Fruit fly (Drosophila melanogaster) whole organism, embryonic: ENCODE data around the gene Nse4.

Experiments
- Atf-2 ChIP-seq: fragments of 200-800 bp; sonication (Bioruptor generic); optimal IDR thresholded peaks from 2 replicates; lab custom pipeline; 2016; ENCODE audit warnings: missing biosample characterization, missing genetic modification characterization
- Atf3 ChIP-seq: fragments of 200-800 bp; sonication (Bioruptor generic); optimal IDR thresholded peaks from 3 replicates; lab custom pipeline; 2016; ENCODE audit warnings: missing biosample characterization, missing genetic modification characterization
- Awh ChIP-seq: fragments of 200-800 bp; sonication (Bioruptor generic); IDR thresholded peaks from 2 replicates; pipeline ENCODE4, ENCODE4 v1.3.6; 2022; ENCODE audit warnings: missing biosample characterization, missing genetic modification characterization
- CG10565 ChIP-seq: fragments of 200-800 bp; sonication (Bioruptor generic); optimal IDR thresholded peaks from 3 replicates; lab custom pipeline; 2016; ENCODE audit warnings: missing biosample characterization, mild to moderate bottlenecking, missing genetic modification characterization
- CG12155 ChIP-seq: fragments of 200-800 bp; sonication (Bioruptor generic); optimal IDR thresholded peaks from 3 replicates; lab custom pipeline; 2016; ENCODE audit warnings: missing biosample characterization, missing genetic modification characterization
- CG12942 ChIP-seq: fragments of 200-800 bp; sonication (Bioruptor generic); optimal IDR thresholded peaks from 3 replicates; lab custom pipeline; 2016; ENCODE audit warnings: missing biosample characterization, missing genetic modification characterization
- CG14860 ChIP-seq: fragments of 200-800 bp; sonication (Bioruptor generic); IDR thresholded peaks from 3 replicates; pipeline ENCODE4 v1.3.6; 2022; ENCODE audit warnings: missing biosample characterization, missing genetic modification characterization; ENCODE audit not compliant: partially characterized antibody
- CG1647 ChIP-seq: fragments of 200-800 bp; sonication (Bioruptor generic); optimal IDR thresholded peaks from 3 replicates; lab custom pipeline; 2016; ENCODE audit warnings: missing biosample characterization, missing genetic modification characterization
- CG17385 ChIP-seq: fragments of 200-800 bp; sonication (Bioruptor generic); optimal IDR thresholded peaks from 3 replicates; lab custom pipeline; 2018; ENCODE audit warnings: missing biosample characterization, mild to moderate bottlenecking, missing genetic modification characterization
- CG17829 ChIP-seq: fragments of 200-800 bp; optimal IDR thresholded peaks from 2 replicates; lab custom pipeline; 2019; ENCODE audit warnings: missing biosample characterization, mild to moderate bottlenecking, missing genetic modification characterization, moderate library complexity
- CG18619 ChIP-seq: fragments of 200-800 bp; sonication (Bioruptor generic); optimal IDR thresholded peaks from 3 replicates; lab custom pipeline; 2017; ENCODE audit warnings: missing biosample characterization, mild to moderate bottlenecking, missing genetic modification characterization
- CG2199 ChIP-seq: fragments of 200-800 bp; sonication (Bioruptor generic); IDR thresholded peaks from 3 replicates; pipeline ENCODE4 v1.3.6; 2022; ENCODE audit warnings: missing biosample characterization, missing genetic modification characterization
- CG2875 ChIP-seq: fragments of 200-800 bp; sonication (Bioruptor generic); optimal IDR thresholded peaks from 2 replicates; lab custom pipeline; 2017; ENCODE audit warnings: missing biosample characterization, mild to moderate bottlenecking, missing genetic modification characterization, missing genetic modification reagents
- CG3407 ChIP-seq: fragments of 200-800 bp; sonication (Bioruptor generic); optimal IDR thresholded peaks from 2 replicates; lab custom pipeline; 2018; ENCODE audit warnings: missing biosample characterization, mild to moderate bottlenecking, missing genetic modification characterization
- CG3726 ChIP-seq: fragments of 200-800 bp; sonication (Bioruptor generic); IDR thresholded peaks from 3 replicates; pipeline ENCODE4, ENCODE4 v1.3.6; 2022; ENCODE audit warnings: missing biosample characterization, missing genetic modification characterization
- CG7271 ChIP-seq: fragments of 200-800 bp; sonication (Bioruptor generic); optimal IDR thresholded peaks from 2 replicates; lab custom pipeline; 2018; ENCODE audit warnings: missing biosample characterization, mild to moderate bottlenecking, missing genetic modification characterization, moderate library complexity
- CG7839 ChIP-seq: fragments of 200-800 bp; sonication (Bioruptor generic); optimal IDR thresholded peaks from 3 replicates; lab custom pipeline; 2018; ENCODE audit warnings: missing biosample characterization, mild to moderate bottlenecking, missing genetic modification characterization, moderate library complexity
- CG7928 ChIP-seq: fragments of 200-800 bp; sonication (Bioruptor generic); optimal IDR thresholded peaks from 2 replicates; lab custom pipeline; 2017; ENCODE audit warnings: missing biosample characterization, mild to moderate bottlenecking, missing genetic modification characterization
- CG7963 ChIP-seq: fragments of 200-800 bp; sonication (Bioruptor generic); IDR thresholded peaks from 3 replicates; pipeline ENCODE4 v1.3.6; 2022; ENCODE audit warnings: missing biosample characterization, missing genetic modification characterization; ENCODE audit not compliant: partially characterized antibody
- CG8359 ChIP-seq: fragments of 200-800 bp; sonication (Bioruptor generic); optimal IDR thresholded peaks from 2 replicates; lab custom pipeline; 2017; ENCODE audit warnings: missing biosample characterization, mild to moderate bottlenecking, missing genetic modification characterization, borderline replicate concordance
- CG8388 ChIP-seq: fragments of 200-800 bp; sonication (Bioruptor generic); optimal IDR thresholded peaks from 2 replicates; lab custom pipeline; 2019; ENCODE audit warnings: missing biosample characterization, mild to moderate bottlenecking, missing genetic modification characterization, moderate library complexity
- CG8944 ChIP-seq: fragments of 200-800 bp; sonication (Bioruptor generic); optimal IDR thresholded peaks from 3 replicates; lab custom pipeline; 2016; ENCODE audit warnings: missing biosample characterization, missing genetic modification characterization
- CG9932 ChIP-seq: fragments of 200-800 bp; sonication (Bioruptor generic); IDR thresholded peaks from 2 replicates; pipeline ENCODE4 v1.3.6; 2022; ENCODE audit warnings: missing biosample characterization, missing genetic modification characterization
- CrebB ChIP-seq: fragments of 200-800 bp; sonication (Bioruptor generic); optimal IDR thresholded peaks from 3 replicates; lab custom pipeline; 2018; ENCODE audit warnings: missing biosample characterization, mild to moderate bottlenecking, missing genetic modification characterization
- D19A ChIP-seq: fragments of 200-800 bp; optimal IDR thresholded peaks from 3 replicates; lab custom pipeline; 2019; ENCODE audit warnings: missing biosample characterization, mild to moderate bottlenecking, missing genetic modification characterization, moderate library complexity
- H15 ChIP-seq: fragments of 200-800 bp; sonication (Bioruptor generic); IDR thresholded peaks from 3 replicates; pipeline ENCODE4 v1.3.6; 2022; ENCODE audit warnings: missing biosample characterization, missing genetic modification characterization
- HLHmδ ChIP-seq: fragments of 200-800 bp; sonication (Bioruptor generic); optimal IDR thresholded peaks from 2 replicates; lab custom pipeline; 2018; ENCODE audit warnings: missing biosample characterization, mild to moderate bottlenecking, missing genetic modification characterization, moderate library complexity
- Hr3 ChIP-seq: fragments of 200-800 bp; sonication (Bioruptor generic); optimal IDR thresholded peaks from 3 replicates; lab custom pipeline; 2016; ENCODE audit warnings: missing biosample characterization, missing genetic modification characterization
- Hr39 ChIP-seq: fragments of >200 bp; optimal IDR thresholded peaks from 2 replicates; lab custom pipeline; 2017
- Jarid2 ChIP-seq: fragments of 200-800 bp; sonication (Bioruptor generic); optimal IDR thresholded peaks from 3 replicates; lab custom pipeline; 2017; ENCODE audit warnings: mild to moderate bottlenecking, missing biosample characterization, missing genetic modification reagents, missing genetic modification characterization
- Oaz ChIP-seq: fragments of 200-800 bp; sonication (Bioruptor generic); IDR thresholded peaks from 2 replicates; pipeline ENCODE4 v1.3.6; 2022; ENCODE audit warnings: missing biosample characterization, missing genetic modification characterization
- Six4 ChIP-seq: fragments of 200-800 bp; sonication (Bioruptor generic); optimal IDR thresholded peaks from 2 replicates; lab custom pipeline; 2016; ENCODE audit warnings: missing biosample characterization, missing genetic modification characterization
- dimm ChIP-seq: fragments of 200-800 bp; sonication (Bioruptor generic); IDR thresholded peaks from 2 replicates; pipeline ENCODE4 v1.3.6; 2022; ENCODE audit warnings: missing biosample characterization, missing genetic modification characterization
- ems ChIP-seq: fragments of 200-800 bp; sonication (Bioruptor generic); optimal IDR thresholded peaks from 3 replicates; lab custom pipeline; 2016; ENCODE audit warnings: missing biosample characterization, missing genetic modification characterization
- eve ChIP-seq, 2 experiments: fragments of >200 bp; optimal IDR thresholded peaks; 2 replicates each; lab custom pipeline; 2017; ENCODE audit warnings: missing biosample characterization in 2 of 2, missing genetic modification characterization in 2 of 2
- ewg ChIP-seq: fragments of 200-800 bp; sonication (Bioruptor generic); optimal IDR thresholded peaks from 3 replicates; lab custom pipeline; 2017; ENCODE audit warnings: mild to moderate bottlenecking, missing biosample characterization, missing genetic modification reagents, missing genetic modification characterization
- ind ChIP-seq: fragments of 200-800 bp; sonication (Bioruptor generic); optimal IDR thresholded peaks from 3 replicates; lab custom pipeline; 2016; ENCODE audit warnings: missing biosample characterization, missing genetic modification characterization
- jing ChIP-seq: fragments of 200-800 bp; sonication (Bioruptor generic); optimal IDR thresholded peaks from 2 replicates; lab custom pipeline; 2018; ENCODE audit warnings: missing biosample characterization, mild to moderate bottlenecking, missing genetic modification characterization
- klu ChIP-seq: fragments of 200-800 bp; sonication (Bioruptor generic); IDR thresholded peaks from 2 replicates; pipeline ENCODE4 v1.3.6; 2022; ENCODE audit warnings: missing biosample characterization, missing genetic modification characterization
- mam ChIP-seq: fragments of 200-800 bp; sonication (Bioruptor generic); optimal IDR thresholded peaks from 3 replicates; lab custom pipeline; 2016; ENCODE audit warnings: missing biosample characterization, missing genetic modification characterization
- oc ChIP-seq: fragments of 200-800 bp; sonication (Bioruptor generic); optimal IDR thresholded peaks from 2 replicates; lab custom pipeline; 2018; ENCODE audit warnings: missing biosample characterization, mild to moderate bottlenecking, missing genetic modification characterization, moderate library complexity
- pb ChIP-seq: fragments of 200-800 bp; sonication (Bioruptor generic); optimal IDR thresholded peaks from 3 replicates; lab custom pipeline; 2016; ENCODE audit warnings: missing biosample characterization, missing genetic modification characterization
- pnt ChIP-seq: fragments of 200-800 bp; sonication (Bioruptor generic); optimal IDR thresholded peaks from 3 replicates; lab custom pipeline; 2016; ENCODE audit warnings: missing biosample characterization, missing genetic modification characterization
- salm ChIP-seq: fragments of 200-800 bp; sonication (Bioruptor generic); optimal IDR thresholded peaks from 2 replicates; lab custom pipeline; 2018; ENCODE audit warnings: missing biosample characterization, mild to moderate bottlenecking, missing genetic modification characterization
- scrt ChIP-seq: fragments of 200-800 bp; sonication (Bioruptor generic); optimal IDR thresholded peaks from 2 replicates; lab custom pipeline; 2018; ENCODE audit warnings: missing biosample characterization, mild to moderate bottlenecking, missing genetic modification characterization, moderate library complexity
- sima ChIP-seq: fragments of 200-800 bp; sonication (Bioruptor generic); optimal IDR thresholded peaks from 2 replicates; lab custom pipeline; 2016; ENCODE audit warnings: missing biosample characterization, missing genetic modification characterization
- sisA ChIP-seq: fragments of 200-800 bp; sonication (Bioruptor generic); IDR thresholded peaks from 2 replicates; pipeline ENCODE4 v1.3.6; 2022; ENCODE audit warnings: missing biosample characterization, missing genetic modification characterization
- slou ChIP-seq: fragments of 200-800 bp; sonication (Bioruptor generic); optimal IDR thresholded peaks from 3 replicates; lab custom pipeline; 2016; ENCODE audit warnings: missing biosample characterization, missing genetic modification characterization
- sr ChIP-seq: fragments of 200-800 bp; sonication (Bioruptor generic); IDR thresholded peaks from 3 replicates; pipeline ENCODE4 v1.3.6; 2022; ENCODE audit warnings: missing biosample characterization, missing genetic modification characterization
- tin ChIP-seq: fragments of 200-800 bp; sonication (Bioruptor generic); optimal IDR thresholded peaks from 3 replicates; lab custom pipeline; 2016; ENCODE audit warnings: missing biosample characterization, missing genetic modification characterization
- trh ChIP-seq: fragments of 200-800 bp; sonication (Bioruptor generic); optimal IDR thresholded peaks from 2 replicates; lab custom pipeline; 2016; ENCODE audit warnings: missing biosample characterization, missing genetic modification characterization
- zen ChIP-seq: fragments of 200-800 bp; sonication (Bioruptor generic); optimal IDR thresholded peaks from 3 replicates; lab custom pipeline; 2018; ENCODE audit warnings: missing biosample characterization, mild to moderate bottlenecking, missing genetic modification characterization, moderate library complexity
- zfh2 ChIP-seq: fragments of 200-800 bp; sonication (Bioruptor generic); optimal IDR thresholded peaks from 2 replicates; lab custom pipeline; 2016; ENCODE audit warnings: missing biosample characterization, missing genetic modification characterization

The Nse4 gene

DNA sequence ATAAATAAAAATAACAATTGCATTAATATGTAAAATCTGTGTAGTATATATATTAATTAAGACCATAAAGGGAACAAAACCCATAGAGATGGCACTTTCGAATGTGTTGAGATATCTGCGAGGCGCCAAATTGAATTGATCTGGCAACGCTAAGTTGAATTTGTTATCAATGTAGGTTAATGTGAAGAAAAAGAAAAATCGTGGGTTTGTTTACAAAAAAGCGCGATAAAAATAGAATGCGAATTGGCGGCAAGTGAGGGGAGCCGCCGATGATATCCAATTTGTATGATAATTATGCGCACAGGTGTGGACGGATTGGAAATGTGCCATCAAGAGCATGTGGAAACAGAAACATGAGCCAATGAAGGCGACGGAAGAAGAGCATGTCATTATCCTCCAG, 40.6 kb downstream of the Nse4 start:
- TF ChIP-seq sr (GFP tag; lab: Robert Waterston, UW) (no peak; the same call in 2 of the 3 replicates), Oaz (GFP tag; lab: Robert Waterston, UW) (no peak), CrebB (tag; lab: Kevin White, UChicago) (no peak), Jarid2 (GFP tag; lab: Kevin White, UChicago) (no peak), Awh (GFP tag; lab: Robert Waterston, UW) (no peak), CG1647 (no peak), slou (no peak), CG9932 (GFP tag; lab: Robert Waterston, UW) (no peak), ind (no peak), ems (GFP tag; lab: Kevin White, UChicago) (no peak), Hr39 (lab: Kevin White, UChicago) (no peak), Six4 (GFP tag; lab: Kevin White, UChicago) (no peak), dimm (no peak), pnt (GFP tag; lab: Kevin White, UChicago) (no peak), tin (GFP tag; lab: Kevin White, UChicago) (no peak), pb (no peak), scrt (GFP tag; lab: Kevin White, UChicago) (no peak), CG14860 (GFP tag; lab: Robert Waterston, UW) (no peak), HLHmδ (GFP tag; lab: Kevin White, UChicago) (no peak), CG12155 (GFP tag; lab: Kevin White, UChicago) (no peak), sima (GFP tag; lab: Kevin White, UChicago) (no peak), CG7928 (GFP tag; lab: Kevin White, UChicago) (no peak), CG8388 (GFP tag; lab: Kevin White, UChicago) (no peak), CG2199 (no peak), H15 (GFP tag; lab: Robert Waterston, UW) (no peak), zen (tag; lab: Kevin White, UChicago) (no peak), CG18619 (no peak), salm (tag; lab: Kevin White, UChicago) (no peak), CG10565 (GFP tag; lab: Kevin White, UChicago) (no peak), Atf-2 (GFP tag; lab: Kevin White, UChicago) (no peak), CG8359 (GFP tag; lab: Kevin White, UChicago) (no peak), eve (GFP tag; optimal IDR thresholded peaks at IDR 0.05; lab: Kevin White, UChicago) (no peak), D19A (tag; lab: Kevin White, UChicago) (no peak), trh (GFP tag; lab: Kevin White, UChicago) (no peak), sisA (GFP tag; lab: Robert Waterston, UW) (no peak), klu (no peak), oc (tag; lab: Kevin White, UChicago) (no peak), CG12942 (GFP tag; lab: Kevin White, UChicago) (no peak), Atf3 (GFP tag; lab: Kevin White, UChicago) (no peak), CG7963 (GFP tag; lab: Robert Waterston, UW) (no peak), CG3726 (no peak), CG17385 (peak; percentile 41), CG8944 (GFP tag; lab: Kevin White, UChicago) (no peak), CG3407 (no peak), ewg (GFP tag; lab: Kevin White, UChicago) (no peak), CG7839 (no peak), CG17829 (tag; lab: Kevin White, UChicago) (no peak), jing (GFP tag; lab: Kevin White, UChicago) (no peak), mam (no peak), CG2875 (no peak), CG7271 (tag; lab: Kevin White, UChicago) (no peak), zfh2 (GFP tag; lab: Kevin White, UChicago) (no peak), Hr3 (GFP tag; lab: Kevin White, UChicago) (peak; percentile 82)
